Worm (Caenorhabditis elegans): Measurements from ENCODE around the gene F47D2.11.
"Not testable (repeated sequence)": the region's sequence is repeated elsewhere in the genome, so short reads cannot be mapped to it uniquely, and the experiment has no call there.

Gene F47D2.11

ce11 chrV:4303793-4304192 lies 8.0 kb upstream of the F47D2.11 start:
- TF ChIP-seq ets-7 (tag; optimal IDR thresholded peaks at IDR 0.05) (no peak), ama-1 (optimal IDR thresholded peaks at IDR 0.05) (no peak), scrt-1 (GFP tag; IDR thresholded peaks at IDR 0.05) (no peak), flt-1 (GFP tag; IDR thresholded peaks at IDR 0.05) (no peak), tra-4 (tag; optimal IDR thresholded peaks at IDR 0.05) (no peak), tbx-37 (GFP tag; conservative IDR thresholded peaks at IDR 0.05) (no peak), aly-1 (tag; optimal IDR thresholded peaks at IDR 0.05) (no peak), F13C5.2 (tag; optimal IDR thresholded peaks at IDR 0.05) (no peak), B0310.2 (tag; optimal IDR thresholded peaks at IDR 0.05) (no peak), pes-1 (GFP tag; IDR thresholded peaks at IDR 0.05) (no peak), sea-1 (GFP tag; conservative IDR thresholded peaks at IDR 0.05) (no peak), hmg-4 (GFP tag; optimal IDR thresholded peaks at IDR 0.05) (no peak), tbx-11 (GFP tag; IDR thresholded peaks at IDR 0.05) (no peak), ceh-13 (GFP tag; optimal IDR thresholded peaks at IDR 0.05) (no peak), ceh-36 (tag; optimal IDR thresholded peaks at IDR 0.05) (no peak), hmbx-1 (tag; optimal IDR thresholded peaks at IDR 0.05) (no peak), hnd-1 (tag; optimal IDR thresholded peaks at IDR 0.05) (no peak)

ce11 chrV:4302842-4303241 lies 7.0 kb upstream of the F47D2.11 start:
- TF ChIP-seq hnd-1 (tag; optimal IDR thresholded peaks at IDR 0.05) (no peak), F13C5.2 (tag; optimal IDR thresholded peaks at IDR 0.05) (no peak), hmg-4 (GFP tag; optimal IDR thresholded peaks at IDR 0.05) (no peak), ceh-13 (GFP tag; optimal IDR thresholded peaks at IDR 0.05) (no peak)

- no peak for TF ChIP-seq hmg-4 (GFP tag; optimal IDR thresholded peaks at IDR 0.05)
- TF ChIP-seq F13C5.2 (tag; optimal IDR thresholded peaks at IDR 0.05), result no peak
- no peak for TF ChIP-seq tra-4 (tag; optimal IDR thresholded peaks at IDR 0.05)
- TF ChIP-seq tbx-37 (GFP tag; conservative IDR thresholded peaks at IDR 0.05), result no peak
- no peak for TF ChIP-seq scrt-1 (GFP tag; IDR thresholded peaks at IDR 0.05)
- TF ChIP-seq ets-7 (tag; optimal IDR thresholded peaks at IDR 0.05), result no peak
- no peak for TF ChIP-seq ceh-13 (GFP tag; optimal IDR thresholded peaks at IDR 0.05)
- no peak for TF ChIP-seq pes-1 (GFP tag; IDR thresholded peaks at IDR 0.05)
- no peak for TF ChIP-seq flt-1 (GFP tag; IDR thresholded peaks at IDR 0.05)
- no peak for TF ChIP-seq hnd-1 (tag; optimal IDR thresholded peaks at IDR 0.05)
- no peak for TF ChIP-seq ama-1 (optimal IDR thresholded peaks at IDR 0.05)
- no peak for TF ChIP-seq sea-1 (GFP tag; conservative IDR thresholded peaks at IDR 0.05)
- no peak for TF ChIP-seq B0310.2 (tag; optimal IDR thresholded peaks at IDR 0.05)
- no peak for TF ChIP-seq tbx-11 (GFP tag; IDR thresholded peaks at IDR 0.05)
Observed at ce11 chrV:4299741-4300140, 3.9 kb upstream of the F47D2.11 start, which contains the start of gene ZC132.3. ZC132.3 (minus strand) TSS chrV:4299841.

- no peak for TF ChIP-seq ceh-13 (GFP tag; optimal IDR thresholded peaks at IDR 0.05)
- no peak for TF ChIP-seq flt-1 (GFP tag; IDR thresholded peaks at IDR 0.05)
- no peak for TF ChIP-seq ceh-36 (tag; optimal IDR thresholded peaks at IDR 0.05)
- TF ChIP-seq pes-1 (GFP tag; IDR thresholded peaks at IDR 0.05), result no peak
Observed at ce11 chrV:4298579-4298978, 2.8 kb upstream of the F47D2.11 start, which contains the start of gene ZC132.11. ZC132.11 (minus strand) TSS chrV:4298679.

- not testable (repeated sequence) for TF ChIP-seq ceh-13 (GFP tag; optimal IDR thresholded peaks at IDR 0.05); hmg-4 (GFP tag; optimal IDR thresholded peaks at IDR 0.05); ceh-36 (tag; optimal IDR thresholded peaks at IDR 0.05)
Observed at ce11 chrV:4293425-4293824, 2.4 kb downstream of the F47D2.11 start, which contains the start of gene srh-194. srh-194 (minus strand) TSS chrV:4293525.

- TF ChIP-seq tbx-11 (GFP tag; IDR thresholded peaks at IDR 0.05); tra-4 (tag; optimal IDR thresholded peaks at IDR 0.05); tbx-37 (GFP tag; conservative IDR thresholded peaks at IDR 0.05): not testable (repeated sequence)
Observed at ce11 chrV:4290093-4290492, 5.7 kb downstream of the F47D2.11 start, which contains the start of gene srh-193. srh-193 (minus strand) TSS chrV:4290193.

- not testable (repeated sequence) for TF ChIP-seq hmbx-1 (tag; optimal IDR thresholded peaks at IDR 0.05); tra-4 (tag; optimal IDR thresholded peaks at IDR 0.05); tbx-11 (GFP tag; IDR thresholded peaks at IDR 0.05)
Observed at ce11 chrV:4284737-4285136, 11.1 kb downstream of the F47D2.11 start, which contains the start of gene srt-19. srt-19 (plus strand) TSS chrV:4285037.

- not testable (repeated sequence) for TF ChIP-seq pes-1 (GFP tag; IDR thresholded peaks at IDR 0.05); F13C5.2 (tag; optimal IDR thresholded peaks at IDR 0.05); tbx-37 (GFP tag; conservative IDR thresholded peaks at IDR 0.05)
Observed at ce11 chrV:4281699-4282098, 14.1 kb downstream of the F47D2.11 start, which contains the start of gene srt-37. srt-37 (minus strand) TSS chrV:4281799.

- not testable (repeated sequence) for TF ChIP-seq sea-1 (GFP tag; conservative IDR thresholded peaks at IDR 0.05); tra-4 (tag; optimal IDR thresholded peaks at IDR 0.05); hmg-4 (GFP tag; optimal IDR thresholded peaks at IDR 0.05)
Observed at ce11 chrV:4278735-4279134, 17.1 kb downstream of the F47D2.11 start, which contains the start of gene srt-20. srt-20 (minus strand) TSS chrV:4278835.
